Fruit fly (Drosophila melanogaster) whole organism, wandering third instar larva: ENCODE results near the gene Ibf2.

Experiments used
- Abd-B ChIP-seq: fragments of >200 bp; optimal IDR thresholded peaks from 2 replicates; lab custom pipeline; 2017; ENCODE audit warnings: missing biosample characterization, missing genetic modification characterization
- CG32264 ChIP-seq: fragments of 200-800 bp; sonication (Bioruptor generic); optimal IDR thresholded peaks from 2 replicates; lab custom pipeline; 2016; ENCODE audit warnings: missing biosample characterization, missing genetic modification characterization
- CG9705 ChIP-seq: fragments of 200-800 bp; sonication (Bioruptor generic); optimal IDR thresholded peaks from 2 replicates; lab custom pipeline; 2018; ENCODE audit warnings: missing biosample characterization, mild to moderate bottlenecking, missing genetic modification characterization
- CrebA ChIP-seq: fragments of 200-800 bp; sonication (Bioruptor generic); optimal IDR thresholded peaks from 2 replicates; lab custom pipeline; 2016; ENCODE audit warnings: missing biosample characterization, mild to moderate bottlenecking, missing genetic modification characterization, borderline replicate concordance
- Dfd ChIP-seq: fragments of >200 bp; optimal IDR thresholded peaks from 2 replicates; lab custom pipeline; 2017; ENCODE audit warnings: missing biosample characterization, missing genetic modification characterization
- Dif ChIP-seq: fragments of 200-275, 200-300 bp; sonication (Bioruptor generic); optimal IDR thresholded peaks from 2 replicates; lab custom pipeline; 2018; ENCODE audit warnings: missing biosample characterization, missing genetic modification characterization; ENCODE audit not compliant: partially characterized antibody
- GATAd ChIP-seq: sonication (Bioruptor generic); optimal IDR thresholded peaks from 2 replicates; lab custom pipeline; 2016; ENCODE audit warnings: missing biosample characterization, missing genetic modification characterization
- HLH106 ChIP-seq: fragments of 200-800 bp; optimal IDR thresholded peaks from 3 replicates; lab custom pipeline; 2019; ENCODE audit warnings: missing biosample characterization, mild to moderate bottlenecking, missing genetic modification characterization, moderate library complexity
- Hnf4 ChIP-seq: fragments of 200-800 bp; sonication (Bioruptor generic); optimal IDR thresholded peaks from 2 replicates; lab custom pipeline; 2016; ENCODE audit warnings: missing biosample characterization, mild to moderate bottlenecking, missing genetic modification characterization
- Hr78 ChIP-seq: fragments of >200 bp; optimal IDR thresholded peaks from 2 replicates; lab custom pipeline; 2017; ENCODE audit warnings: missing biosample characterization, missing genetic modification characterization
- Hr83 ChIP-seq: fragments of 200-300 bp; sonication (Bioruptor generic); optimal IDR thresholded peaks from 2 replicates; lab custom pipeline; 2016; ENCODE audit warnings: missing biosample characterization, mild to moderate bottlenecking, missing genetic modification characterization, moderate library complexity; ENCODE audit not compliant: poor library complexity, severe bottlenecking
- Jra ChIP-seq: sonication (Bioruptor generic); optimal IDR thresholded peaks from 2 replicates; lab custom pipeline; 2016; ENCODE audit warnings: missing biosample characterization, missing genetic modification characterization
- Mio ChIP-seq: sonication (Bioruptor generic); optimal IDR thresholded peaks from 2 replicates; lab custom pipeline; 2016; ENCODE audit warnings: missing biosample characterization, missing genetic modification characterization
- Myc ChIP-seq: fragments of >200 bp; optimal IDR thresholded peaks from 2 replicates; lab custom pipeline; 2017
- N ChIP-seq: fragments of >200 bp; optimal IDR thresholded peaks from 2 replicates; lab custom pipeline; 2018; ENCODE audit warnings: missing biosample characterization, missing external identifiers, missing genetic modification characterization
- OdsH ChIP-seq: fragments of 200-800 bp; sonication (Bioruptor generic); optimal IDR thresholded peaks from 2 replicates; lab custom pipeline; 2016; ENCODE audit warnings: missing biosample characterization, mild to moderate bottlenecking, missing genetic modification characterization
- Rel ChIP-seq, 2 experiments: fragments of 200-800 bp; sonication (Bioruptor generic) in 1 of 2; optimal IDR thresholded peaks; 2 replicates in 1 of 2; 3 replicates in 1 of 2; lab custom pipeline; 2016 to 2019; ENCODE audit warnings: mild to moderate bottlenecking in 2 of 2, missing biosample characterization in 2 of 2, missing genetic modification characterization in 2 of 2, moderate library complexity in 1 of 2
- Sp1 ChIP-seq: fragments of 200-800 bp; sonication (Bioruptor generic); optimal IDR thresholded peaks from 3 replicates; lab custom pipeline; 2019; ENCODE audit warnings: missing biosample characterization, mild to moderate bottlenecking, missing genetic modification characterization, moderate library complexity
- Vsx2 ChIP-seq: fragments of 200-300, 225-300 bp; sonication (Bioruptor generic); optimal IDR thresholded peaks from 2 replicates; lab custom pipeline; 2018; ENCODE audit warnings: missing biosample characterization, missing genetic modification characterization; ENCODE audit not compliant: partially characterized antibody
- br ChIP-seq: fragments of 200-800 bp; sonication (Bioruptor generic); optimal IDR thresholded peaks from 2 replicates; lab custom pipeline; 2016; ENCODE audit warnings: missing biosample characterization, missing genetic modification characterization
- brk ChIP-seq: fragments of 200-800 bp; sonication (Bioruptor generic); optimal IDR thresholded peaks from 2 replicates; lab custom pipeline; 2016; ENCODE audit warnings: missing biosample characterization, mild to moderate bottlenecking, missing genetic modification characterization
- dl ChIP-seq, 2 experiments: fragments of 175-275, 200-275 bp in 1 of 2; fragments of 200-275 bp in 1 of 2; sonication (Bioruptor generic); optimal IDR thresholded peaks; lab custom pipeline; 2018; ENCODE audit warnings: mild to moderate bottlenecking in 2 of 2, missing biosample characterization in 2 of 2, missing genetic modification characterization in 2 of 2, moderate library complexity in 2 of 2; ENCODE audit not compliant: partially characterized antibody in 2 of 2, insufficient read depth in 1 of 2
- dmrt93B ChIP-seq: fragments of 200-800 bp; sonication (Bioruptor generic); optimal IDR thresholded peaks from 2 replicates; lab custom pipeline; 2018; ENCODE audit warnings: missing biosample characterization, mild to moderate bottlenecking, missing genetic modification characterization
- dsf ChIP-seq: sonication (Bioruptor generic); optimal IDR thresholded peaks from 2 replicates; lab custom pipeline; 2016; ENCODE audit warnings: missing biosample characterization, missing genetic modification characterization, borderline replicate concordance
- ey ChIP-seq: fragments of 200-800 bp; sonication (Bioruptor generic); optimal IDR thresholded peaks from 2 replicates; lab custom pipeline; 2016; ENCODE audit warnings: missing biosample characterization, missing genetic modification characterization
- foxo ChIP-seq, 2 experiments: fragments of 200-800 bp; sonication (Bioruptor generic); optimal IDR thresholded peaks; 2 replicates in 1 of 2; 3 replicates in 1 of 2; lab custom pipeline; 2016 to 2017; ENCODE audit warnings: missing biosample characterization in 2 of 2, missing genetic modification characterization in 2 of 2
- fru ChIP-seq: fragments of 200-800 bp; sonication (Bioruptor generic); optimal IDR thresholded peaks from 3 replicates; lab custom pipeline; 2016; ENCODE audit warnings: missing biosample characterization, mild to moderate bottlenecking, missing genetic modification characterization
- h ChIP-seq: fragments of 200-800 bp; sonication (Bioruptor generic); optimal IDR thresholded peaks from 3 replicates; lab custom pipeline; 2016; ENCODE audit warnings: missing biosample characterization, mild to moderate bottlenecking, missing genetic modification characterization
- jim ChIP-seq: fragments of 175-275, 200-325 bp; sonication (Bioruptor generic); optimal IDR thresholded peaks from 2 replicates; lab custom pipeline; 2016; ENCODE audit warnings: missing biosample characterization, mild to moderate bottlenecking, missing genetic modification characterization
- lola ChIP-seq: fragments of >200 bp; optimal IDR thresholded peaks from 2 replicates; lab custom pipeline; 2017; ENCODE audit warnings: missing biosample characterization, missing genetic modification characterization
- pan ChIP-seq: fragments of >200 bp; optimal IDR thresholded peaks from 2 replicates; lab custom pipeline; 2017
- psq ChIP-seq: fragments of 200-800 bp; sonication (Bioruptor generic); optimal IDR thresholded peaks from 3 replicates; lab custom pipeline; 2017; ENCODE audit warnings: missing biosample characterization, mild to moderate bottlenecking, missing genetic modification characterization, moderate library complexity
- rgr ChIP-seq: fragments of 200-800 bp; sonication (Bioruptor generic); optimal IDR thresholded peaks from 3 replicates; lab custom pipeline; 2016; ENCODE audit warnings: missing biosample characterization, mild to moderate bottlenecking, missing genetic modification characterization
- sage ChIP-seq: fragments of 200-800 bp; sonication (Bioruptor generic); optimal IDR thresholded peaks from 2 replicates; lab custom pipeline; 2016; ENCODE audit warnings: missing biosample characterization, mild to moderate bottlenecking, missing genetic modification characterization
- sv ChIP-seq: fragments of 200-800 bp; sonication (Bioruptor generic); optimal IDR thresholded peaks from 3 replicates; lab custom pipeline; 2016; ENCODE audit warnings: missing biosample characterization, missing genetic modification characterization
- tai ChIP-seq: sonication (Bioruptor generic); optimal IDR thresholded peaks from 2 replicates; lab custom pipeline; 2016; ENCODE audit warnings: missing biosample characterization, missing genetic modification characterization
- usp ChIP-seq: fragments of >200 bp; optimal IDR thresholded peaks from 2 replicates; lab custom pipeline; 2017; ENCODE audit warnings: missing biosample characterization, missing genetic modification characterization
- woc ChIP-seq: sonication (Bioruptor generic); optimal IDR thresholded peaks from 2 replicates; lab custom pipeline; 2016; ENCODE audit warnings: missing biosample characterization, mild to moderate bottlenecking, missing genetic modification characterization

Gene Ibf2

dm6 chr3R:9229075-9229835 lies 29.0 kb downstream of the Ibf2 start:
- TF ChIP-seq brk (GFP tag; lab: Kevin White, UChicago) (peak; percentile 94), sage (peak; percentile 97), CG32264 (GFP tag; lab: Kevin White, UChicago) (peak; percentile 96), Abd-B (GFP tag; lab: Kevin White, UChicago) (no peak), Vsx2 (GFP tag; lab: Kevin White, UChicago) (no peak), HLH106 (tag; lab: Kevin White, UChicago) (peak; percentile 98), dmrt93B (GFP tag; lab: Kevin White, UChicago) (peak; percentile 96), GATAd (GFP tag; lab: Kevin White, UChicago) (peak; percentile 55), h (GFP tag; lab: Kevin White, UChicago) (peak; percentile 99), Hnf4 (GFP tag; lab: Kevin White, UChicago) (peak; percentile 97), CG9705 (peak; percentile 90), jim (GFP tag; lab: Kevin White, UChicago) (no peak), foxo (GFP tag; optimal IDR thresholded peaks at IDR 0.05; lab: Kevin White, UChicago) (peak; percentile 87 to 99), OdsH (GFP tag; lab: Kevin White, UChicago) (peak; percentile 98), Jra (GFP tag; lab: Kevin White, UChicago) (peak; percentile 96), Sp1 (GFP tag; lab: Kevin White, UChicago) (peak; percentile 98), woc (GFP tag; lab: Kevin White, UChicago) (peak; percentile 98), dl (GFP tag; optimal IDR thresholded peaks at IDR 0.05; lab: Kevin White, UChicago; ENCODE audit: insufficient read depth in 1 of 2, partially characterized antibody in 2 of 2) (peak in 1 of 2 experiments; percentile 49), lola (GFP tag; lab: Kevin White, UChicago) (no peak), Hr83 (GFP tag; lab: Kevin White, UChicago) (peak; percentile 54), rgr (GFP tag; lab: Kevin White, UChicago) (peak; percentile 98), Myc (lab: Kevin White, UChicago) (no peak), CrebA (GFP tag; lab: Kevin White, UChicago) (peak; percentile 91), Mio (GFP tag; lab: Kevin White, UChicago) (peak; percentile 69), dsf (GFP tag; lab: Kevin White, UChicago) (peak; percentile 86), br (GFP tag; lab: Kevin White, UChicago) (peak; percentile 98), pan (lab: Kevin White, UChicago) (no peak), psq (GFP tag; lab: Kevin White, UChicago) (peak; percentile 100), ey (GFP tag; lab: Kevin White, UChicago) (peak; percentile 98), Dif (GFP tag; lab: Kevin White, UChicago) (peak; percentile 57), Hr78 (GFP tag; lab: Kevin White, UChicago) (no peak), usp (GFP tag; lab: Kevin White, UChicago) (no peak), Dfd (GFP tag; lab: Kevin White, UChicago) (peak; percentile 49), fru (GFP tag; lab: Kevin White, UChicago) (peak; percentile 100), sv (GFP tag; lab: Kevin White, UChicago) (peak; percentile 36), tai (GFP tag; lab: Kevin White, UChicago) (peak; percentile 96), N (GFP tag; lab: Kevin White, UChicago) (no peak), Rel (GFP tag; optimal IDR thresholded peaks at IDR 0.05; lab: Kevin White, UChicago) (peak; percentile 94), Rel (tag; optimal IDR thresholded peaks at IDR 0.05; lab: Kevin White, UChicago) (peak; percentile 80)

dm6 chr3R:9227944-9228343 lies 30.4 kb downstream of the Ibf2 start:
- no peak for TF ChIP-seq Sp1 (GFP tag; lab: Kevin White, UChicago)
- TF ChIP-seq psq (GFP tag; lab: Kevin White, UChicago) = no peak
- TF ChIP-seq Hr83 (GFP tag; lab: Kevin White, UChicago) = no peak
- TF ChIP-seq h (GFP tag; lab: Kevin White, UChicago) = no peak
- no peak for TF ChIP-seq Myc (lab: Kevin White, UChicago)
- no peak for TF ChIP-seq sage
- no peak for TF ChIP-seq usp (GFP tag; lab: Kevin White, UChicago)
- no peak for TF ChIP-seq Abd-B (GFP tag; lab: Kevin White, UChicago)
- TF ChIP-seq Dif (GFP tag; lab: Kevin White, UChicago) = no peak
- TF ChIP-seq dmrt93B (GFP tag; lab: Kevin White, UChicago) = no peak
